Worm (Caenorhabditis elegans): ENCODE data around the gene srd-48.

The srd-48 gene

ce11 chrX:12346729-12347128 lies 10.8 kb downstream of the srd-48 start, which contains the start of gene F42F12.11:
Gene F42F12.11, plus strand, starts transcription at chrX:12347029.
- no peak for TF ChIP-seq nhr-12 (tag; optimal IDR thresholded peaks at IDR 0.05)
- TF ChIP-seq elt-1 (tag; optimal IDR thresholded peaks at IDR 0.05; ENCODE audit: borderline replicate concordance, insufficient read depth): no peak
- no peak for TF ChIP-seq elt-3 (tag; optimal IDR thresholded peaks at IDR 0.05)
- TF ChIP-seq ztf-11 (tag; optimal IDR thresholded peaks at IDR 0.05): no peak
- no peak for TF ChIP-seq lsy-2 (tag; optimal IDR thresholded peaks at IDR 0.05)
- TF ChIP-seq ceh-43 (GFP tag; optimal IDR thresholded peaks at IDR 0.05): no peak
- no peak for TF ChIP-seq ceh-39 (tag; optimal IDR thresholded peaks at IDR 0.05)
- no peak for TF ChIP-seq unc-39 (tag; optimal IDR thresholded peaks at IDR 0.05)
- TF ChIP-seq unc-120 (tag; optimal IDR thresholded peaks at IDR 0.05; ENCODE audit: poor library complexity, severe bottlenecking): no peak
- TF ChIP-seq zip-8 (tag; optimal IDR thresholded peaks at IDR 0.05): no peak

ce11 chrX:12347822-12348221 lies 11.9 kb downstream of the srd-48 start:
- TF ChIP-seq M03D4.4 (tag; optimal IDR thresholded peaks at IDR 0.05): peak; percentile 39
- TF ChIP-seq drap-1 (GFP tag; optimal IDR thresholded peaks at IDR 0.05): peak; percentile 13
- no peak for TF ChIP-seq mls-2 (tag; optimal IDR thresholded peaks at IDR 0.05)
- peak; percentile 23 for TF ChIP-seq unc-120 (tag; optimal IDR thresholded peaks at IDR 0.05; ENCODE audit: poor library complexity, severe bottlenecking)

DNA sequence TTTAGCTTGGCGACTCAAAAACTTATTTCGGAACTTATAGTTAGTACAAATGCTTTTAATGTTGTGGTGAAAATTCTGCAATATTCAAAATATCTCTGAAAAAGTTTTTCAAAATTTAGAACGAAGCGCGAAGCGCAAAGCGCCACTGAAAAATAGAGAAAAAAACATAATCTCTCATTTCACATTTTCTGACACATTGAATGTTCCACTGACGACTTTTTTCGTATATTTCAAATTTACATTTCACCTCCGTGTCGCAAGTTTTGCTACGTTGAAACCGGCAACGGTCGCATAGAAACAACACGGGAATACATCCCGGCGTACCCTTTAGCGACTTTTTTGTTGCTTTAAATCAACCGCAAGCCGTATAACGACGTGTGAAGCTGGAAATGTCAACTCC lies 12.4 kb downstream of the srd-48 start, which contains the start of gene F42F12.14:
TSS of gene F42F12.14 (plus strand) at position 301 of the 400 bp plus-strand sequence.
- no peak for TF ChIP-seq unc-39 (tag; optimal IDR thresholded peaks at IDR 0.05)
- TF ChIP-seq hlh-1 (tag; optimal IDR thresholded peaks at IDR 0.05): no peak
- no peak for TF ChIP-seq M03D4.4 (tag; optimal IDR thresholded peaks at IDR 0.05)
- no peak for TF ChIP-seq ham-2 (GFP tag; optimal IDR thresholded peaks at IDR 0.05)
- no peak for TF ChIP-seq zip-8 (tag; optimal IDR thresholded peaks at IDR 0.05)
- TF ChIP-seq blmp-1 (tag; optimal IDR thresholded peaks at IDR 0.05): no peak
- TF ChIP-seq cnd-1 (tag; optimal IDR thresholded peaks at IDR 0.05): no peak
- no peak for TF ChIP-seq nhr-12 (tag; optimal IDR thresholded peaks at IDR 0.05)
- no peak for TF ChIP-seq pha-4 (tag; optimal IDR thresholded peaks at IDR 0.05)
- TF ChIP-seq nhr-237 (tag; optimal IDR thresholded peaks at IDR 0.05): no peak
- no peak for TF ChIP-seq ceh-39 (tag; optimal IDR thresholded peaks at IDR 0.05)
- TF ChIP-seq mep-1 (tag; optimal IDR thresholded peaks at IDR 0.05): no peak

DNA sequence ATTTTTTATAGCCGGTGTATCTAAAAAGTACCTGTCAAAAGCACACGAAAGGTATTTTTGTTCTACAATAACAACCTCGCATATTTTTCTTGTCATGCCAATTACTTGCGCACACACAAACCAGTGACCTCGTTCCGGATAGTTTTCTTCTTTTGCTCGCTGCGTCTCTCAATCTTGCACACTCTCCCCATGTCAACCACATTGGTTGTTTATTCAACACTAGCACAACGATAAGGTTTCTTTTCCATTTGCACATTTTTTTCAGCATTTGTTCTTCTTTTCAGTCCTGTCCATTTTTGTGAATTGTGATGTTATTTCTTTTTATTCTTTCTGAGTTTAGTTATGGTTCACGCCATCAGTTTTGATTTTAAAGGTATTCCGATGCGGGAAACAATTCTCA lies 14.3 kb downstream of the srd-48 start, which contains the start of gene F42F12.3:
TSS of gene F42F12.3 (plus strand) at position 372 of the 400 bp plus-strand sequence.
- TF ChIP-seq drap-1 (GFP tag; optimal IDR thresholded peaks at IDR 0.05) (no peak), ceh-83 (GFP tag; optimal IDR thresholded peaks at IDR 0.05) (no peak), pha-4 (tag; optimal IDR thresholded peaks at IDR 0.05) (peak; percentile 3)

- TF ChIP-seq nhr-76 (tag; optimal IDR thresholded peaks at IDR 0.05) (no peak), drap-1 (GFP tag; optimal IDR thresholded peaks at IDR 0.05) (no peak), ceh-43 (GFP tag; optimal IDR thresholded peaks at IDR 0.05) (no peak), ztf-11 (tag; optimal IDR thresholded peaks at IDR 0.05) (no peak)
These were observed 17.0 kb downstream of the srd-48 start, which contains the start of gene F42F12.4 for ce11 chrX:12352872-12353271. Gene F42F12.4, minus strand, starts transcription at chrX:12352947.

DNA sequence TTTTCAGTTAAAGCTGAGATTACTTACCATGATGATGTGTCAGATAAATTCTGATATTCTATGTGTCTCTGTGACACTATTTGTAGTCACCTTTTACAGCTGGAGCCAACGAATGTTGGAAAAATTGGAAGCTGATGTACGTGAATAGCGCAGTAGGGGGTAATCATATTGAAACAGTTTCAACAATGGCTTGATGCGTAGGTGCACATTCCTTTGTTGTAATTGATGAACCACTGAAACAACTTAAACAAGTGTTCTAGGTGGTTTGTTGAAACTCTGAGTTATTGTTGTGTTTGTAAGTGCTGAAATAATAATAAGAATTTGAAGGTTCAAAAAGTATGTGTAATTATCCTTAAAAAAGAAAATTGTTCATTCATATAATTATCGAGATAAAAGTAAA lies 20.7 kb downstream of the srd-48 start, which contains the start of gene nspc-12:
TSS of gene nspc-12 (minus strand) at position 101 of the 400 bp plus-strand sequence.
- TF ChIP-seq ceh-83 (GFP tag; optimal IDR thresholded peaks at IDR 0.05) (no peak), elt-3 (tag; optimal IDR thresholded peaks at IDR 0.05) (no peak), nhr-237 (tag; optimal IDR thresholded peaks at IDR 0.05) (no peak), sem-2 (GFP tag; optimal IDR thresholded peaks at IDR 0.05) (no peak), flh-1 (GFP tag; optimal IDR thresholded peaks at IDR 0.05) (no peak), hlh-1 (tag; optimal IDR thresholded peaks at IDR 0.05) (no peak), ces-1 (GFP tag; optimal IDR thresholded peaks at IDR 0.05) (no peak), unc-62 (GFP tag; optimal IDR thresholded peaks at IDR 0.05) (no peak), tbx-8 (GFP tag; optimal IDR thresholded peaks at IDR 0.05) (no peak)

DNA sequence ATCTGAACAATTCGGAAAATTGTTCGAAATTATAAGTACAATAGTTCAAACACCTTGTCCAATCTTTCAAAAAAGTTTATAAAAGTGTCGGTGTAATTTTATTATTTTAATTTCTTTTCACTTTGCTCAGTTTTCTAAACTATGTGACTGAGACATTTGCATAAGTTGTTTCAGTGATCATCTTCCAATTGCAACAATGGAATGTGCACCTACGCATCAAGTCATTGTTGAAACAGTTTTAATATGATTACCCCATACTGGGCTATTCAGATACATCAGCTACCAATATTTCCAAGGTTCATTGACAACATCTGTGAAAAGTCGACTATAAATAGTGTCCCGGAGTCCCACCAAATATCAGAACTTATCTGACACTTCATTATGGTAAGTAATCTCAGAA lies 21.2 kb downstream of the srd-48 start, which contains the start of gene nspc-13:
TSS of gene nspc-13 (plus strand) at position 301 of the 400 bp plus-strand sequence.
- no peak for TF ChIP-seq mab-5 (tag; optimal IDR thresholded peaks at IDR 0.05)
